Fruit fly (Drosophila melanogaster) whole organism, embryonic: ENCODE measurements around the gene CG42514.

Experiments
- ATbp ChIP-seq: fragments of 200-800 bp; sonication (Bioruptor generic); optimal IDR thresholded peaks from 2 replicates; lab custom pipeline; 2017; ENCODE audit warnings: missing biosample characterization, mild to moderate bottlenecking, missing genetic modification characterization, missing genetic modification reagents
- Atf3 ChIP-seq: fragments of 200-800 bp; sonication (Bioruptor generic); optimal IDR thresholded peaks from 3 replicates; lab custom pipeline; 2016; ENCODE audit warnings: missing biosample characterization, missing genetic modification characterization
- CG10366 ChIP-seq: fragments of 200-800 bp; sonication (Bioruptor generic); IDR thresholded peaks from 2 replicates; pipeline ENCODE4 v1.3.6; 2022; ENCODE audit warnings: missing biosample characterization, missing genetic modification characterization
- CG11398 ChIP-seq: fragments of 200-800 bp; sonication (Bioruptor generic); optimal IDR thresholded peaks from 2 replicates; lab custom pipeline; 2016; ENCODE audit warnings: missing biosample characterization, missing genetic modification characterization
- CG11456 ChIP-seq: fragments of 200-800 bp; sonication (Bioruptor generic); IDR thresholded peaks from 3 replicates; pipeline ENCODE4 v1.3.6; 2022; ENCODE audit warnings: missing biosample characterization, missing genetic modification characterization
- CG12104 ChIP-seq: fragments of 200-800 bp; sonication (Bioruptor generic); optimal IDR thresholded peaks from 3 replicates; lab custom pipeline; 2016; ENCODE audit warnings: missing biosample characterization, missing genetic modification characterization
- CG13894 ChIP-seq: fragments of 200-800 bp; sonication (Bioruptor generic); optimal IDR thresholded peaks from 3 replicates; lab custom pipeline; 2018; ENCODE audit warnings: missing biosample characterization, mild to moderate bottlenecking, missing genetic modification characterization, moderate library complexity
- CG14667 ChIP-seq: fragments of 200-800 bp; sonication (Bioruptor generic); IDR thresholded peaks from 2 replicates; pipeline ENCODE4 v1.3.6; 2022; ENCODE audit warnings: missing biosample characterization, missing genetic modification characterization
- CG15479 ChIP-seq: fragments of 200-800 bp; sonication (Bioruptor generic); optimal IDR thresholded peaks from 3 replicates; lab custom pipeline; 2019; ENCODE audit warnings: missing biosample characterization, mild to moderate bottlenecking, missing genetic modification characterization, moderate library complexity
- CG15514 ChIP-seq: fragments of 200-800 bp; sonication (Bioruptor generic); optimal IDR thresholded peaks from 3 replicates; lab custom pipeline; 2017; ENCODE audit warnings: missing biosample characterization, missing genetic modification characterization, mild to moderate bottlenecking, moderate library complexity, missing genetic modification reagents
- CG1647 ChIP-seq: fragments of 200-800 bp; sonication (Bioruptor generic); optimal IDR thresholded peaks from 3 replicates; lab custom pipeline; 2016; ENCODE audit warnings: missing biosample characterization, missing genetic modification characterization
- CG17328 ChIP-seq: fragments of 200-800 bp; sonication (Bioruptor generic); IDR thresholded peaks from 2 replicates; pipeline ENCODE4 v1.3.6; 2022; ENCODE audit warnings: missing biosample characterization, missing genetic modification characterization
- CG17568 ChIP-seq: fragments of 200-800 bp; sonication (Bioruptor generic); optimal IDR thresholded peaks from 2 replicates; lab custom pipeline; 2018; ENCODE audit warnings: missing biosample characterization, mild to moderate bottlenecking, missing genetic modification characterization, moderate library complexity
- CG2889 ChIP-seq: fragments of 200-800 bp; sonication (Bioruptor generic); IDR thresholded peaks from 3 replicates; pipeline ENCODE4 v1.3.6; 2022; ENCODE audit warnings: missing biosample characterization, missing genetic modification characterization
- CG30431 ChIP-seq: fragments of 200-800 bp; sonication (Bioruptor generic); optimal IDR thresholded peaks from 2 replicates; lab custom pipeline; 2017; ENCODE audit warnings: missing biosample characterization, missing genetic modification characterization
- CG3407 ChIP-seq: fragments of 200-800 bp; sonication (Bioruptor generic); optimal IDR thresholded peaks from 2 replicates; lab custom pipeline; 2018; ENCODE audit warnings: missing biosample characterization, mild to moderate bottlenecking, missing genetic modification characterization
- CG5180 ChIP-seq: fragments of 200-800 bp; sonication (Bioruptor generic); optimal IDR thresholded peaks from 3 replicates; lab custom pipeline; 2017; ENCODE audit warnings: missing biosample characterization, missing genetic modification characterization, mild to moderate bottlenecking, moderate library complexity, missing genetic modification reagents
- CG5953 ChIP-seq: fragments of 200-800 bp; sonication (Bioruptor generic); IDR thresholded peaks from 2 replicates; pipeline ENCODE4 v1.3.6; 2022; ENCODE audit warnings: missing biosample characterization, missing genetic modification characterization
- CG6689 ChIP-seq: fragments of 200-800 bp; sonication (Bioruptor generic); IDR thresholded peaks from 2 replicates; pipeline ENCODE4 v1.3.6; 2022; ENCODE audit warnings: missing biosample characterization, missing genetic modification characterization
- CG7786 ChIP-seq: fragments of 200-800 bp; sonication (Bioruptor generic); optimal IDR thresholded peaks from 2 replicates; lab custom pipeline; 2016; ENCODE audit warnings: missing biosample characterization, missing genetic modification characterization
- CG9437 ChIP-seq: fragments of 200-800 bp; sonication (Bioruptor generic); optimal IDR thresholded peaks from 2 replicates; lab custom pipeline; 2018; ENCODE audit warnings: missing biosample characterization, mild to moderate bottlenecking, missing genetic modification characterization
- D ChIP-seq, 2 experiments: fragments of 200-800 bp in 1 of 2; fragments of >200 bp in 1 of 2; sonication (Bioruptor generic) in 1 of 2; optimal IDR thresholded peaks; 2 replicates in 1 of 2; 3 replicates in 1 of 2; lab custom pipeline; 2017; ENCODE audit warnings: mild to moderate bottlenecking in 1 of 2, missing biosample characterization in 1 of 2, missing genetic modification characterization in 1 of 2, missing genetic modification reagents in 1 of 2
- Dad ChIP-seq: fragments of 200-800 bp; sonication (Bioruptor generic); optimal IDR thresholded peaks from 3 replicates; lab custom pipeline; 2016; ENCODE audit warnings: missing biosample characterization, missing genetic modification characterization
- Dbx ChIP-seq: fragments of 200-800 bp; sonication (Bioruptor generic); IDR thresholded peaks from 3 replicates; pipeline ENCODE4 v1.3.6; 2022; ENCODE audit warnings: missing biosample characterization, missing genetic modification characterization
- Dip3 ChIP-seq: fragments of 200-800 bp; sonication (Bioruptor generic); optimal IDR thresholded peaks from 3 replicates; lab custom pipeline; 2016; ENCODE audit warnings: missing biosample characterization, missing genetic modification characterization
- Neu2 ChIP-seq: fragments of 200-800 bp; sonication (Bioruptor generic); optimal IDR thresholded peaks from 3 replicates; lab custom pipeline; 2016; ENCODE audit warnings: missing biosample characterization, missing genetic modification characterization, borderline replicate concordance
- Nf-YB ChIP-seq: fragments of 200-800 bp; sonication (Bioruptor generic); optimal IDR thresholded peaks from 3 replicates; lab custom pipeline; 2019; ENCODE audit warnings: missing biosample characterization, mild to moderate bottlenecking, missing genetic modification characterization, moderate library complexity
- TFAM ChIP-seq: fragments of 200-800 bp; sonication (Bioruptor generic); optimal IDR thresholded peaks from 2 replicates; lab custom pipeline; 2017; ENCODE audit warnings: missing biosample characterization, missing genetic modification characterization, inconsistent platforms
- chif ChIP-seq, 2 experiments: fragments of 200-800 bp; sonication (Bioruptor generic); optimal IDR thresholded peaks; 3 replicates each; lab custom pipeline; 2016; ENCODE audit warnings: missing biosample characterization in 2 of 2, missing genetic modification characterization in 2 of 2
- chinmo ChIP-seq: fragments of 200-800 bp; sonication (Bioruptor generic); IDR thresholded peaks from 4 replicates; pipeline ENCODE4 v1.3.6; 2022; ENCODE audit warnings: missing biosample characterization, missing genetic modification characterization; ENCODE audit not compliant: partially characterized antibody
- dan ChIP-seq: fragments of 200-800 bp; sonication (Bioruptor generic); IDR thresholded peaks from 2 replicates; pipeline ENCODE4 v1.3.6; 2022; ENCODE audit warnings: missing biosample characterization, missing genetic modification characterization
- disco-r ChIP-seq: fragments of 200-800 bp; sonication (Bioruptor generic); optimal IDR thresholded peaks from 2 replicates; lab custom pipeline; 2016; ENCODE audit warnings: missing biosample characterization, missing genetic modification characterization
- ewg ChIP-seq: fragments of 200-800 bp; sonication (Bioruptor generic); optimal IDR thresholded peaks from 3 replicates; lab custom pipeline; 2017; ENCODE audit warnings: mild to moderate bottlenecking, missing biosample characterization, missing genetic modification reagents, missing genetic modification characterization
- fd96Cb ChIP-seq: fragments of 200-800 bp; sonication (Bioruptor generic); optimal IDR thresholded peaks from 2 replicates; lab custom pipeline; 2018; ENCODE audit warnings: missing biosample characterization, mild to moderate bottlenecking, missing genetic modification characterization, moderate library complexity
- gem ChIP-seq: fragments of 200-800 bp; sonication (Bioruptor generic); optimal IDR thresholded peaks from 2 replicates; lab custom pipeline; 2019; ENCODE audit warnings: missing biosample characterization, mild to moderate bottlenecking, missing genetic modification characterization, moderate library complexity
- hb ChIP-seq: fragments of 200-800 bp; sonication (Bioruptor generic); IDR thresholded peaks from 3 replicates; pipeline ENCODE4 v1.3.6; 2022; ENCODE audit warnings: missing biosample characterization, missing genetic modification characterization; ENCODE audit not compliant: partially characterized antibody
- ind ChIP-seq: fragments of 200-800 bp; sonication (Bioruptor generic); optimal IDR thresholded peaks from 3 replicates; lab custom pipeline; 2016; ENCODE audit warnings: missing biosample characterization, missing genetic modification characterization
- jumu ChIP-seq: fragments of 200-800 bp; sonication (Bioruptor generic); optimal IDR thresholded peaks from 3 replicates; lab custom pipeline; 2016; ENCODE audit warnings: missing biosample characterization, missing genetic modification characterization
- ken ChIP-seq: fragments of 200-800 bp; sonication (Bioruptor generic); IDR thresholded peaks from 3 replicates; pipeline ENCODE4 v1.3.6; 2022; ENCODE audit warnings: missing biosample characterization, missing genetic modification characterization
- klu ChIP-seq: fragments of 200-800 bp; sonication (Bioruptor generic); IDR thresholded peaks from 2 replicates; pipeline ENCODE4 v1.3.6; 2022; ENCODE audit warnings: missing biosample characterization, missing genetic modification characterization
- nmo ChIP-seq: fragments of 200-800 bp; sonication (Bioruptor generic); optimal IDR thresholded peaks from 2 replicates; lab custom pipeline; 2018; ENCODE audit warnings: missing biosample characterization, mild to moderate bottlenecking, missing genetic modification characterization, moderate library complexity
- oc ChIP-seq: fragments of 200-800 bp; sonication (Bioruptor generic); optimal IDR thresholded peaks from 2 replicates; lab custom pipeline; 2018; ENCODE audit warnings: missing biosample characterization, mild to moderate bottlenecking, missing genetic modification characterization, moderate library complexity
- p53 ChIP-seq: fragments of 200-800 bp; sonication (Bioruptor generic); optimal IDR thresholded peaks from 2 replicates; lab custom pipeline; 2016; ENCODE audit warnings: missing biosample characterization, missing genetic modification characterization
- pum ChIP-seq: fragments of 200-800 bp; sonication (Bioruptor generic); optimal IDR thresholded peaks from 2 replicates; lab custom pipeline; 2016; ENCODE audit warnings: missing biosample characterization, missing genetic modification characterization
- sim ChIP-seq: fragments of 200-800 bp; sonication (Bioruptor generic); IDR thresholded peaks from 2 replicates; pipeline ENCODE4 v1.3.6; 2022; ENCODE audit warnings: missing biosample characterization, missing genetic modification characterization
- slou ChIP-seq: fragments of 200-800 bp; sonication (Bioruptor generic); optimal IDR thresholded peaks from 3 replicates; lab custom pipeline; 2016; ENCODE audit warnings: missing biosample characterization, missing genetic modification characterization
- sob ChIP-seq: fragments of 200-800 bp; sonication (Bioruptor generic); IDR thresholded peaks from 2 replicates; pipeline ENCODE4 v1.3.6; 2022; ENCODE audit warnings: missing biosample characterization, missing genetic modification characterization
- sug ChIP-seq: fragments of 200-800 bp; optimal IDR thresholded peaks from 2 replicates; lab custom pipeline; 2019; ENCODE audit warnings: missing biosample characterization, mild to moderate bottlenecking, missing genetic modification characterization, moderate library complexity
- tna ChIP-seq: fragments of 200-800 bp; sonication (Bioruptor generic); IDR thresholded peaks from 2 replicates; pipeline ENCODE4 v1.3.6; 2022; ENCODE audit warnings: missing biosample characterization, missing genetic modification characterization; ENCODE audit not compliant: partially characterized antibody
- vvl ChIP-seq: fragments of 200-800 bp; sonication (Bioruptor generic); IDR thresholded peaks from 2 replicates; pipeline ENCODE4 v1.3.6; 2022; ENCODE audit warnings: missing biosample characterization, missing genetic modification characterization

CG42514 gene

DNA sequence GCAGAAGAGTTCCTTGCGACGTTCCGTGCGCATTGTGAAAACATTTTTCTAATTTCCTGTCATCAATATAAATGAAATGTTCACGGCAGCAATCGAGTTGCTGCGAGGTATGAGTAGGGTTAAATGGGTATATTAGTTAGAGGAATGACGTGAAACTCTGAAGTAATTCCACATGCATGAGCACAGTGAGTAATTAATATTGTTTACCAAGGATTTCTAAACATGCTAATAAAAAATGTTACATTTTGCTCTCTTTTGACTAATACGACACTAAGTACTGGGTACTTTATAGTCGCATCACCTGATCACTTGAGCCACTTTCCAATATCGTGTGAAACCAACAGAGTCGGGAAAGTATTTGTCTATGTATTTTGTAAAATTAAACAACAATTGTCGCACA is 48.2 kb upstream of the CG42514 start (continued):
- TF ChIP-seq CG11456 (GFP tag; lab: Robert Waterston, UW), result 0 out of 3 replicates have a peak, but pooled peaks have one; percentile 22
- no peak for TF ChIP-seq tna (GFP tag; lab: Robert Waterston, UW)
- peak; percentile 63 for TF ChIP-seq sob (GFP tag; lab: Robert Waterston, UW)
- TF ChIP-seq CG1647 (GFP tag; lab: Kevin White, UChicago), result peak; percentile 21
- TF ChIP-seq CG5953 (GFP tag; lab: Robert Waterston, UW), result peak; percentile 13; the same call in 1 of the 2 replicates
- TF ChIP-seq CG17568 (GFP tag; lab: Kevin White, UChicago), result no peak
- no peak for TF ChIP-seq Dip3
- no peak for TF ChIP-seq CG14667
- peak; percentile 45; the same call in 1 of the 2 replicates for TF ChIP-seq CG10366
- 0 out of 3 replicates have a peak, but pooled peaks have one; percentile 38 for TF ChIP-seq Dbx (GFP tag; lab: Robert Waterston, UW)
- no peak for TF ChIP-seq disco-r (GFP tag; lab: Kevin White, UChicago)
- peak; percentile 7 for TF ChIP-seq Atf3
- no peak for TF ChIP-seq klu (GFP tag; lab: Robert Waterston, UW)
- TF ChIP-seq CG15514, result no peak
- no peak for TF ChIP-seq D (optimal IDR thresholded peaks at IDR 0.05; lab: Kevin White, UChicago)
- TF ChIP-seq D (GFP tag; optimal IDR thresholded peaks at IDR 0.05; lab: Kevin White, UChicago), result peak; percentile 34
- peak in 1 of 2 experiments; percentile 65 for TF ChIP-seq chif (GFP tag; optimal IDR thresholded peaks at IDR 0.05; lab: Kevin White, UChicago)
- TF ChIP-seq ATbp (GFP tag; lab: Kevin White, UChicago), result peak; percentile 11
- TF ChIP-seq sim (GFP tag; lab: Robert Waterston, UW), result no peak
- TF ChIP-seq CG6689 (GFP tag; lab: Robert Waterston, UW), result peak; percentile 26; the same call in 1 of the 2 replicates
- no peak for TF ChIP-seq Dad
- peak; percentile 0 for TF ChIP-seq CG11398 (GFP tag; lab: Kevin White, UChicago)
- TF ChIP-seq hb (GFP tag; lab: Robert Waterston, UW), result no peak
- TF ChIP-seq gem (tag; lab: Kevin White, UChicago), result peak; percentile 66
- TF ChIP-seq vvl (GFP tag; lab: Robert Waterston, UW), result no peak
- TF ChIP-seq oc (tag; lab: Kevin White, UChicago), result peak; percentile 46
- TF ChIP-seq Nf-YB (GFP tag; lab: Kevin White, UChicago), result no peak
- no peak for TF ChIP-seq CG5180 (GFP tag; lab: Kevin White, UChicago)
- TF ChIP-seq pum (GFP tag; lab: Kevin White, UChicago), result no peak
- TF ChIP-seq TFAM (GFP tag; lab: Kevin White, UChicago), result no peak
- TF ChIP-seq CG2889 (GFP tag; lab: Robert Waterston, UW), result no peak
- TF ChIP-seq CG15479 (GFP tag; lab: Kevin White, UChicago), result no peak
- TF ChIP-seq ind, result peak; percentile 32
- peak; percentile 1 for TF ChIP-seq jumu (GFP tag; lab: Kevin White, UChicago)
- TF ChIP-seq CG17328 (GFP tag; lab: Robert Waterston, UW), result peak; percentile 71; the same call in 1 of the 2 replicates
- TF ChIP-seq CG3407, result peak; percentile 15
- TF ChIP-seq chinmo (GFP tag; lab: Robert Waterston, UW), result no peak
- peak; percentile 71 for TF ChIP-seq fd96Cb (tag; lab: Kevin White, UChicago)
- TF ChIP-seq Neu2 (GFP tag; lab: Kevin White, UChicago), result no peak
- TF ChIP-seq CG30431, result no peak
- peak; percentile 15 for TF ChIP-seq CG7786 (GFP tag; lab: Kevin White, UChicago)
- TF ChIP-seq CG13894 (tag; lab: Kevin White, UChicago), result no peak
- TF ChIP-seq slou (GFP tag; lab: Kevin White, UChicago), result no peak
- no peak for TF ChIP-seq sug (tag; lab: Kevin White, UChicago)
- TF ChIP-seq nmo (GFP tag; lab: Kevin White, UChicago), result peak; percentile 16
- peak; percentile 7 for TF ChIP-seq CG9437 (GFP tag; lab: Kevin White, UChicago)
- no peak for TF ChIP-seq CG12104 (GFP tag; lab: Kevin White, UChicago)
- TF ChIP-seq dan (GFP tag; lab: Robert Waterston, UW), result no peak
- TF ChIP-seq p53 (GFP tag; lab: Kevin White, UChicago), result no peak
- TF ChIP-seq ewg (GFP tag; lab: Kevin White, UChicago), result peak; percentile 41
- peak; percentile 61; the same call in 2 of the 3 replicates for TF ChIP-seq ken (GFP tag; lab: Robert Waterston, UW)
